Worm (Caenorhabditis elegans) whole organism, L1 larva: ENCODE results near the gene pqn-29.

ENCODE experiments used
- ceh-82 ChIP-seq, 3 experiments: fragments of 150-350 bp in 1 of 3; sonication (generic microtip) in 2 of 3; optimal IDR thresholded peaks; 2 replicates each; lab custom pipeline; 2014 to 2017; ENCODE audit warnings: missing biosample characterization in 3 of 3, missing genetic modification characterization in 3 of 3
- ceh-90 ChIP-seq: sonication (generic microtip); optimal IDR thresholded peaks from 2 replicates; lab custom pipeline; 2016; ENCODE audit warnings: missing genetic modification characterization, missing compliant biosample characterization
- hpl-2 ChIP-seq: fragments of 150-350 bp; optimal IDR thresholded peaks from 2 replicates; lab custom pipeline; 2014; ENCODE audit warnings: missing biosample characterization, missing genetic modification reagents, missing genetic modification characterization
- isw-1 ChIP-seq: fragments of 200-800 bp; sonication (Bioruptor generic); IDR thresholded peaks from 2 replicates; pipeline ENCODE4 v1.3.6; 2022; ENCODE audit warnings: missing genetic modification characterization, missing compliant biosample characterization
- lsy-2 ChIP-seq, 2 experiments: fragments of 150-350 bp; optimal IDR thresholded peaks; 2 replicates each; lab custom pipeline; 2014; ENCODE audit warnings: missing biosample characterization in 2 of 2, missing genetic modification characterization in 2 of 2
- mef-2 ChIP-seq: fragments of 150-350 bp; optimal IDR thresholded peaks from 2 replicates; lab custom pipeline; 2014; ENCODE audit warnings: missing biosample characterization, missing genetic modification characterization
- sox-4 ChIP-seq: sonication (generic microtip); optimal IDR thresholded peaks from 2 replicates; lab custom pipeline; 2016; ENCODE audit warnings: missing genetic modification characterization, missing compliant biosample characterization
- sup-37 ChIP-seq: fragments of 200-800 bp; sonication (Bioruptor generic); optimal IDR thresholded peaks from 2 replicates; lab custom pipeline; 2018; ENCODE audit warnings: mild to moderate bottlenecking, missing genetic modification characterization, missing compliant biosample characterization
- unc-130 ChIP-seq: fragments of 150-350 bp; optimal IDR thresholded peaks from 2 replicates; lab custom pipeline; 2017; ENCODE audit warnings: missing biosample characterization, missing genetic modification characterization, inconsistent platforms
- unc-62 ChIP-seq: fragments of 150-350 bp; optimal IDR thresholded peaks from 2 replicates; lab custom pipeline; 2014; ENCODE audit warnings: missing biosample characterization, missing genetic modification reagents, missing genetic modification characterization

DNA sequence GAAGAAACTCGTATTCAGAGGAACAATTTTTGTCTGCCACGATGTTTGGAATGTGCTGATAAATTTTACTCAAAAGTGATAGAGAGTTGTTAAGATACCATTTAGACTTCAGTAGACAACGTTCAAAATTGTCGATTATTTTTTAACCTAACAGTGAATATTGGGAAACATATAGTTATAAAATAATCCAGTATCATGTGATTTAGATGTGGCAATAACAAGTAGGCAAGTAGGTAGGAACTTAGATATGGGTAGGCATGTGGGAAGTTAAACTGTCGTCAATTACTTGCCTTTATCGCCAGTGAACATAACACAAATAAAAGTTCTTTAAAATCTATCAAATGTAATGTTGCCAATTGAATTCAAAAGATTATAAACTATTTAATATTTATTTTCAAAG lies 25.3 kb upstream of the pqn-29 start, which contains the start of gene T23F11.11:
- TF ChIP-seq ceh-90 (tag; lab: Kevin White, UChicago) (no peak), unc-130 (tag; lab: Kevin White, UChicago) (no peak), hpl-2 (no peak), mef-2 (tag; lab: Kevin White, UChicago) (no peak), sox-4 (no peak), lsy-2 (tag; optimal IDR thresholded peaks at IDR 0.05; lab: Kevin White, UChicago) (no peak), unc-62 (GFP tag; lab: Kevin White, UChicago) (no peak), isw-1 (GFP tag; lab: Robert Waterston, UW) (no peak), ceh-82 (tag; optimal IDR thresholded peaks at IDR 0.05; lab: Kevin White, UChicago) (no peak), sup-37 (GFP tag; lab: Kevin White, UChicago) (no peak)
